Fruit fly (Drosophila melanogaster): Measurements from ENCODE around the gene grn.

grn gene

dm6 chr3R:8212594-8212993, 31.4 kb upstream of the grn start (continued):
- TF ChIP-seq org-1 (GFP tag; optimal IDR thresholded peaks at IDR 0.05) = peak; percentile 47
- TF ChIP-seq pum (GFP tag; optimal IDR thresholded peaks at IDR 0.05) = peak; percentile 14
- peak; percentile 81 for TF ChIP-seq CG9727 (GFP tag; optimal IDR thresholded peaks at IDR 0.05)
- peak; percentile 60 for TF ChIP-seq Atf-2 (GFP tag; optimal IDR thresholded peaks at IDR 0.05)
- peak; percentile 35 for TF ChIP-seq CG3163 (GFP tag; optimal IDR thresholded peaks at IDR 0.05)
- peak; percentile 72 for TF ChIP-seq zen (tag; optimal IDR thresholded peaks at IDR 0.05)
- TF ChIP-seq CG12236 (GFP tag; optimal IDR thresholded peaks at IDR 0.05) = peak; percentile 41
- TF ChIP-seq CG2678 (tag; optimal IDR thresholded peaks at IDR 0.05) = peak; percentile 69
- peak; percentile 30 for TF ChIP-seq CG9437 (GFP tag; optimal IDR thresholded peaks at IDR 0.05)
- TF ChIP-seq Hsf (GFP tag; optimal IDR thresholded peaks at IDR 0.05) = peak; percentile 50
- TF ChIP-seq CG2120 (GFP tag; optimal IDR thresholded peaks at IDR 0.05) = no peak
- no peak for TF ChIP-seq zfh2 (GFP tag; optimal IDR thresholded peaks at IDR 0.05)
- TF ChIP-seq Xrp1 (GFP tag; IDR thresholded peaks at IDR 0.05) = peak; percentile 80
- TF ChIP-seq H2.0 (GFP tag; IDR thresholded peaks at IDR 0.05) = peak; percentile 32; the same call in 1 of the 2 replicates
- peak; percentile 66 for TF ChIP-seq Atf3 (GFP tag; optimal IDR thresholded peaks at IDR 0.05)
- peak; percentile 7 for TF ChIP-seq pros (GFP tag; optimal IDR thresholded peaks at IDR 0.05)
- peak; percentile 61 for TF ChIP-seq CG7839 (tag; optimal IDR thresholded peaks at IDR 0.05)
- TF ChIP-seq CG11093 (GFP tag; IDR thresholded peaks at IDR 0.05) = peak; percentile 55; the same call in 2 of the 3 replicates
- peak; percentile 77 for TF ChIP-seq CG2712 (tag; optimal IDR thresholded peaks at IDR 0.05)
- TF ChIP-seq PHDP (tag; optimal IDR thresholded peaks at IDR 0.05) = peak; percentile 35
- TF ChIP-seq slp2 (GFP tag; optimal IDR thresholded peaks at IDR 0.05) = peak; percentile 41
- TF ChIP-seq grau (tag; optimal IDR thresholded peaks at IDR 0.05) = peak; percentile 33
- peak; percentile 74 for TF ChIP-seq CG10209 (GFP tag; optimal IDR thresholded peaks at IDR 0.05)
- TF ChIP-seq Hr78 (GFP tag; optimal IDR thresholded peaks at IDR 0.05) = peak in 1 of 2 experiments; percentile 26
- peak; percentile 54 for TF ChIP-seq TFAM (GFP tag; optimal IDR thresholded peaks at IDR 0.05)
- peak; percentile 70; the same call in 2 of the 3 replicates for TF ChIP-seq ci (GFP tag; IDR thresholded peaks at IDR 0.05)
- peak; percentile 48 for TF ChIP-seq CG6813 (GFP tag; optimal IDR thresholded peaks at IDR 0.05)
- peak; percentile 71 for TF ChIP-seq CG17359 (tag; optimal IDR thresholded peaks at IDR 0.05)
- TF ChIP-seq Ets65A (GFP tag) = peak; percentile 89
- TF ChIP-seq Ptx1 (GFP tag; IDR thresholded peaks at IDR 0.05) = peak; percentile 63
- peak; percentile 60 for TF ChIP-seq sisA (GFP tag; IDR thresholded peaks at IDR 0.05)
- peak; percentile 4 for TF ChIP-seq Hmr (GFP tag; optimal IDR thresholded peaks at IDR 0.05)
- TF ChIP-seq CG17829 (tag; optimal IDR thresholded peaks at IDR 0.05) = peak; percentile 65
- TF ChIP-seq CG6854 (GFP tag; optimal IDR thresholded peaks at IDR 0.05) = no peak
- 0 out of 3 replicates have a peak, but pooled peaks have one; percentile 57 for TF ChIP-seq ken (GFP tag; IDR thresholded peaks at IDR 0.05)
- peak; percentile 43; the same call in 1 of the 2 replicates for TF ChIP-seq CG10366 (GFP tag; IDR thresholded peaks at IDR 0.05)
- no peak for TF ChIP-seq fru (optimal IDR thresholded peaks at IDR 0.05)
- peak; percentile 100 for TF ChIP-seq grn (GFP tag; optimal IDR thresholded peaks at IDR 0.05)
- TF ChIP-seq kni (GFP tag; optimal IDR thresholded peaks at IDR 0.05) = peak; percentile 35
- peak; percentile 30; the same call in 1 of the 2 replicates for TF ChIP-seq Rfx (GFP tag; IDR thresholded peaks at IDR 0.05)
- TF ChIP-seq CG14667 (GFP tag; IDR thresholded peaks at IDR 0.05) = peak; percentile 54; the same call in 1 of the 2 replicates
- TF ChIP-seq CG12744 (GFP tag; optimal IDR thresholded peaks at IDR 0.05) = no peak
- peak; percentile 26 for TF ChIP-seq Deaf1 (tag; optimal IDR thresholded peaks at IDR 0.05)
- TF ChIP-seq ase (GFP tag; IDR thresholded peaks at IDR 0.05) = peak; percentile 38; the same call in 1 of the 3 replicates
- TF ChIP-seq dmrt99B (tag; optimal IDR thresholded peaks at IDR 0.05) = peak; percentile 51
- peak; percentile 70 for TF ChIP-seq run (tag; optimal IDR thresholded peaks at IDR 0.05)
- no peak for TF ChIP-seq Scr (GFP tag; IDR thresholded peaks at IDR 0.05; ENCODE audit: partially characterized antibody)
- TF ChIP-seq bbx (GFP tag; IDR thresholded peaks at IDR 0.05; ENCODE audit: partially characterized antibody) = no peak
- TF ChIP-seq lbe (GFP tag; optimal IDR thresholded peaks at IDR 0.05) = no peak
- TF ChIP-seq dimm (GFP tag; IDR thresholded peaks at IDR 0.05) = peak; percentile 36; the same call in 1 of the 2 replicates
- peak; percentile 28 for TF ChIP-seq NK7.1 (GFP tag; optimal IDR thresholded peaks at IDR 0.05)

Measured in whole organism, embryonic.